Worm (Caenorhabditis elegans) whole organism, mixed stage, embryonic: ENCODE data around the gene srsx-13.

Experiments
- M03D4.4 ChIP-seq: sonication (generic microtip); optimal IDR thresholded peaks from 2 replicates; lab custom pipeline; 2017; ENCODE audit warnings: mild to moderate bottlenecking, missing genetic modification characterization, missing compliant biosample characterization
- bed-3 ChIP-seq: fragments of 200-800 bp; sonication (Bioruptor generic); optimal IDR thresholded peaks from 3 replicates; lab custom pipeline; 2018; ENCODE audit warnings: mild to moderate bottlenecking, missing genetic modification characterization, moderate library complexity, missing compliant biosample characterization
- ceh-43 ChIP-seq: fragments of 200-800 bp; sonication (Bioruptor generic); optimal IDR thresholded peaks from 2 replicates; lab custom pipeline; 2018; ENCODE audit warnings: mild to moderate bottlenecking, missing genetic modification characterization, moderate library complexity, missing compliant biosample characterization
- ceh-83 ChIP-seq: fragments of 200-800 bp; sonication (Bioruptor generic); optimal IDR thresholded peaks from 2 replicates; lab custom pipeline; 2018; ENCODE audit warnings: mild to moderate bottlenecking, missing genetic modification characterization, missing compliant biosample characterization
- ces-1 ChIP-seq: fragments of 150-350 bp; optimal IDR thresholded peaks from 2 replicates; lab custom pipeline; 2014; ENCODE audit warnings: missing biosample characterization, missing genetic modification reagents, missing genetic modification characterization
- cnd-1 ChIP-seq: fragments of 200-800 bp; sonication (Bioruptor generic); optimal IDR thresholded peaks from 2 replicates; lab custom pipeline; 2018; ENCODE audit warnings: mild to moderate bottlenecking, missing genetic modification characterization, missing compliant biosample characterization
- drap-1 ChIP-seq: fragments of 200-800 bp; sonication (Bioruptor generic); optimal IDR thresholded peaks from 3 replicates; lab custom pipeline; 2018; ENCODE audit warnings: mild to moderate bottlenecking, missing genetic modification characterization, missing compliant biosample characterization
- elt-1 ChIP-seq: sonication (generic microtip); optimal IDR thresholded peaks from 2 replicates; lab custom pipeline; 2017; ENCODE audit warnings: missing genetic modification characterization, mild to moderate bottlenecking, missing compliant biosample characterization, antibody characterized with exemption, moderate library complexity, borderline replicate concordance; ENCODE audit not compliant: insufficient read depth
- flh-1 ChIP-seq: fragments of 200-800 bp; sonication (Bioruptor generic); optimal IDR thresholded peaks from 2 replicates; lab custom pipeline; 2018; ENCODE audit warnings: mild to moderate bottlenecking, missing genetic modification characterization, moderate library complexity, missing compliant biosample characterization
- ham-2 ChIP-seq: fragments of 200-800 bp; sonication (Bioruptor generic); optimal IDR thresholded peaks from 2 replicates; lab custom pipeline; 2018; ENCODE audit warnings: mild to moderate bottlenecking, missing genetic modification characterization, missing compliant biosample characterization
- hlh-1 ChIP-seq: fragments of 150-350 bp; optimal IDR thresholded peaks from 2 replicates; lab custom pipeline; 2014; ENCODE audit warnings: missing biosample characterization, missing genetic modification reagents, missing genetic modification characterization
- lin-32 ChIP-seq: fragments of 200-800 bp; sonication (Bioruptor generic); optimal IDR thresholded peaks from 2 replicates; lab custom pipeline; 2018; ENCODE audit warnings: mild to moderate bottlenecking, missing genetic modification characterization, missing compliant biosample characterization
- lsy-2 ChIP-seq: fragments of 150-350 bp; optimal IDR thresholded peaks from 2 replicates; lab custom pipeline; 2014; ENCODE audit warnings: missing biosample characterization, missing genetic modification characterization
- mab-5 ChIP-seq: fragments of 150-350 bp; optimal IDR thresholded peaks from 2 replicates; lab custom pipeline; 2014; ENCODE audit warnings: missing biosample characterization, missing genetic modification characterization
- mls-2 ChIP-seq: sonication (generic microtip); optimal IDR thresholded peaks from 2 replicates; lab custom pipeline; 2016; ENCODE audit warnings: mild to moderate bottlenecking, missing genetic modification characterization, moderate library complexity, missing compliant biosample characterization
- nhr-12 ChIP-seq: fragments of 150-350 bp; optimal IDR thresholded peaks from 2 replicates; lab custom pipeline; 2014; ENCODE audit warnings: missing biosample characterization, missing genetic modification characterization
- nhr-2 ChIP-seq: fragments of 150-350 bp; optimal IDR thresholded peaks from 2 replicates; lab custom pipeline; 2014; ENCODE audit warnings: missing biosample characterization, missing genetic modification characterization
- nhr-237 ChIP-seq: fragments of 150-350 bp; optimal IDR thresholded peaks from 2 replicates; lab custom pipeline; 2014; ENCODE audit warnings: missing biosample characterization, missing genetic modification characterization
- nhr-28 ChIP-seq: fragments of 150-350 bp; optimal IDR thresholded peaks from 2 replicates; lab custom pipeline; 2014; ENCODE audit warnings: missing biosample characterization, missing genetic modification characterization
- nhr-76 ChIP-seq: sonication (generic microtip); optimal IDR thresholded peaks from 2 replicates; lab custom pipeline; 2017; ENCODE audit warnings: missing biosample characterization, missing genetic modification characterization
- pha-4 ChIP-seq: fragments of 150-350 bp; optimal IDR thresholded peaks from 2 replicates; lab custom pipeline; 2018; ENCODE audit warnings: missing biosample characterization, missing genetic modification reagents, missing genetic modification characterization
- sem-2 ChIP-seq: fragments of 200-800 bp; sonication (Bioruptor generic); optimal IDR thresholded peaks from 2 replicates; lab custom pipeline; 2018; ENCODE audit warnings: mild to moderate bottlenecking, missing genetic modification characterization, missing compliant biosample characterization
- snpc-4 ChIP-seq: fragments of 150-350 bp; optimal IDR thresholded peaks from 2 replicates; lab custom pipeline; 2014; ENCODE audit warnings: missing biosample characterization, missing genetic modification characterization
- sptf-1 ChIP-seq: sonication (generic microtip); optimal IDR thresholded peaks from 2 replicates; lab custom pipeline; 2017; ENCODE audit warnings: mild to moderate bottlenecking, missing genetic modification characterization, moderate library complexity, missing compliant biosample characterization
- tbx-8 ChIP-seq: fragments of 200-800 bp; sonication (Bioruptor generic); optimal IDR thresholded peaks from 2 replicates; lab custom pipeline; 2018; ENCODE audit warnings: mild to moderate bottlenecking, missing genetic modification characterization, moderate library complexity, missing compliant biosample characterization
- unc-120 ChIP-seq: sonication (generic microtip); optimal IDR thresholded peaks from 2 replicates; lab custom pipeline; 2017; ENCODE audit warnings: missing genetic modification characterization, missing compliant biosample characterization; ENCODE audit not compliant: poor library complexity, severe bottlenecking
- unc-39 ChIP-seq: fragments of 150-350 bp; optimal IDR thresholded peaks from 2 replicates; lab custom pipeline; 2014; ENCODE audit warnings: missing biosample characterization, missing genetic modification characterization
- ztf-11 ChIP-seq: fragments of 150-350 bp; optimal IDR thresholded peaks from 2 replicates; lab custom pipeline; 2014; ENCODE audit warnings: missing biosample characterization, missing genetic modification characterization

srsx-13 gene

ce11 chrV:4935096-4935495 lies 47.9 kb downstream of the srsx-13 start:
- no peak for TF ChIP-seq sptf-1 (tag; lab: Kevin White, UChicago)
- TF ChIP-seq bed-3: no peak
- no peak for TF ChIP-seq hlh-1
- TF ChIP-seq tbx-8 (GFP tag; lab: Kevin White, UChicago): no peak
- TF ChIP-seq nhr-237 (tag; lab: Kevin White, UChicago): no peak
- no peak for TF ChIP-seq ztf-11
- TF ChIP-seq ceh-83: no peak
- no peak for TF ChIP-seq elt-1 (tag; lab: Kevin White, UChicago)
- no peak for TF ChIP-seq ham-2
- no peak for TF ChIP-seq nhr-12 (tag; lab: Kevin White, UChicago)
- no peak for TF ChIP-seq sem-2
- TF ChIP-seq mab-5: no peak

- no peak for TF ChIP-seq elt-1 (tag; lab: Kevin White, UChicago)
- no peak for TF ChIP-seq ceh-83
- TF ChIP-seq lsy-2 (tag; lab: Kevin White, UChicago): no peak
- no peak for TF ChIP-seq tbx-8 (GFP tag; lab: Kevin White, UChicago)
- no peak for TF ChIP-seq ceh-43 (GFP tag; lab: Kevin White, UChicago)
- TF ChIP-seq M03D4.4 (tag; lab: Kevin White, UChicago): no peak
- no peak for TF ChIP-seq ces-1 (GFP tag; lab: Kevin White, UChicago)
- no peak for TF ChIP-seq unc-120 (tag; lab: Kevin White, UChicago)
- no peak for TF ChIP-seq ztf-11
- TF ChIP-seq nhr-28 (tag; lab: Kevin White, UChicago): no peak
- TF ChIP-seq bed-3: no peak
- no peak for TF ChIP-seq lin-32
- no peak for TF ChIP-seq snpc-4 (tag; lab: Kevin White, UChicago)
- TF ChIP-seq drap-1 (GFP tag; lab: Kevin White, UChicago): no peak
- TF ChIP-seq, all 35 proteins: peak for 0
Measured at ce11 chrV:4934406-4934805, 48.6 kb downstream of the srsx-13 start, which contains the start of gene catp-2. Gene catp-2 (plus strand): TSS chrV:4934706.

DNA sequence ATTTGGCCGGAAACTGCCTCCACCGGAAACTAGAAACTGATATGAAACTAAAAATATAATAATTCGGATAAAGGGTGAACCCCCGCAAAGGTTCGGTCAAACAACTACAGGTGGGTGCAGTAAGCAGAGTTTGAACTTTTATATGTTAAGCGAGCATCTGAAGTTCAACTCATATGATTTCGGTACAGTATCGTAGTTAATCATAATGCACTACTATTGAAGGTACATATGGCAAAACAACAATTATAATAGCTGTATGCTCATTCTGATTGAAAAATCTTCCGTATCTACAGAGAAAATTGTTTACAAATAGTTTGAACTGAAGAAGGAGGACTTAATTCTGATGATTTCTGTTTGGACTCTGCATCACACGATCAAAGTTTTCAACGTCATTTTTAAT lies 49.7 kb downstream of the srsx-13 start:
- no peak for TF ChIP-seq mls-2 (tag; lab: Kevin White, UChicago)
- TF ChIP-seq cnd-1 (tag; lab: Kevin White, UChicago): no peak
- no peak for TF ChIP-seq ham-2
- no peak for TF ChIP-seq drap-1 (GFP tag; lab: Kevin White, UChicago)
- TF ChIP-seq snpc-4 (tag; lab: Kevin White, UChicago): no peak
- TF ChIP-seq nhr-2 (tag; lab: Kevin White, UChicago): no peak
- TF ChIP-seq sptf-1 (tag; lab: Kevin White, UChicago): no peak
- no peak for TF ChIP-seq bed-3
- TF ChIP-seq lin-32: no peak
- no peak for TF ChIP-seq elt-1 (tag; lab: Kevin White, UChicago)

- TF ChIP-seq elt-1 (tag; lab: Kevin White, UChicago): no peak
- no peak for TF ChIP-seq ceh-83
- TF ChIP-seq nhr-237 (tag; lab: Kevin White, UChicago): no peak
- no peak for TF ChIP-seq nhr-76
- TF ChIP-seq flh-1 (GFP tag; lab: Kevin White, UChicago): no peak
- no peak for TF ChIP-seq cnd-1 (tag; lab: Kevin White, UChicago)
- TF ChIP-seq unc-39: no peak
- TF ChIP-seq snpc-4 (tag; lab: Kevin White, UChicago): no peak
- TF ChIP-seq nhr-2 (tag; lab: Kevin White, UChicago): no peak
- no peak for TF ChIP-seq pha-4 (tag; lab: Kevin White, UChicago)
Measured at ce11 chrV:4932814-4933213, 50.2 kb downstream of the srsx-13 start, which contains the start of gene C02E7.10. Gene C02E7.10 (minus strand): TSS chrV:4933045.
